Fruit fly (Drosophila melanogaster) whole organism, larva: ENCODE measurements around the gene GstO1.

Source experiments
- noc ChIP-seq: fragments of 200-800 bp; sonication (Bioruptor generic); optimal IDR thresholded peaks from 3 replicates; lab custom pipeline; 2019; ENCODE audit warnings: missing biosample characterization, mild to moderate bottlenecking, missing genetic modification characterization, moderate library complexity

The GstO1 gene

dm6 chr3L:8506975-8507441 lies 17.7 kb downstream of the GstO1 start, which contains the start of gene CG43163:
Gene CG43163, minus strand, starts transcription at chr3L:8507146.
- no peak for TF ChIP-seq noc (tag; lab: Kevin White, UChicago)

dm6 chr3L:8480944-8481343 lies 43.7 kb downstream of the GstO1 start:
- no peak for TF ChIP-seq noc (tag; lab: Kevin White, UChicago)
